Fruit fly (Drosophila melanogaster) whole organism, prepupa: ENCODE data around the gene Arl2.

Source experiments
- Blimp-1 ChIP-seq: fragments of 200-800 bp; sonication (Bioruptor generic); optimal IDR thresholded peaks from 3 replicates; lab custom pipeline; 2017; ENCODE audit warnings: missing biosample characterization, missing genetic modification characterization, mild to moderate bottlenecking, moderate library complexity, missing genetic modification reagents
- CG11902 ChIP-seq: fragments of 200-800 bp; sonication (Bioruptor generic); optimal IDR thresholded peaks from 3 replicates; lab custom pipeline; 2016; ENCODE audit warnings: missing biosample characterization, missing genetic modification characterization
- CG6163 ChIP-seq: fragments of 200-800 bp; sonication (Bioruptor generic); IDR thresholded peaks from 3 replicates; pipeline ENCODE4 v1.3.6; 2022; ENCODE audit warnings: missing biosample characterization, missing genetic modification characterization
- CG6854 ChIP-seq: fragments of 200-800 bp; sonication (Bioruptor generic); optimal IDR thresholded peaks from 2 replicates; lab custom pipeline; 2017; ENCODE audit warnings: missing biosample characterization, mild to moderate bottlenecking, missing genetic modification characterization
- CG8119 ChIP-seq: fragments of 200-800 bp; sonication (Bioruptor generic); IDR thresholded peaks from 3 replicates; pipeline ENCODE4 v1.3.6; 2022; ENCODE audit warnings: missing biosample characterization, missing genetic modification characterization
- Gug ChIP-seq: fragments of 200-800 bp; sonication (Bioruptor generic); IDR thresholded peaks from 2 replicates; pipeline ENCODE4 v1.3.6; 2022; ENCODE audit warnings: missing biosample characterization, missing genetic modification characterization
- Sox102F ChIP-seq: fragments of 200-800 bp; sonication (Bioruptor generic); optimal IDR thresholded peaks from 2 replicates; lab custom pipeline; 2016; ENCODE audit warnings: missing biosample characterization, mild to moderate bottlenecking, missing genetic modification characterization
- esn ChIP-seq: fragments of 200-800 bp; sonication (Bioruptor generic); optimal IDR thresholded peaks from 2 replicates; lab custom pipeline; 2016; ENCODE audit warnings: missing biosample characterization, mild to moderate bottlenecking, missing genetic modification characterization, moderate library complexity
- vri ChIP-seq: fragments of 200-800 bp; sonication (Bioruptor generic); optimal IDR thresholded peaks from 3 replicates; lab custom pipeline; 2016; ENCODE audit warnings: missing biosample characterization, mild to moderate bottlenecking, missing genetic modification characterization

DNA sequence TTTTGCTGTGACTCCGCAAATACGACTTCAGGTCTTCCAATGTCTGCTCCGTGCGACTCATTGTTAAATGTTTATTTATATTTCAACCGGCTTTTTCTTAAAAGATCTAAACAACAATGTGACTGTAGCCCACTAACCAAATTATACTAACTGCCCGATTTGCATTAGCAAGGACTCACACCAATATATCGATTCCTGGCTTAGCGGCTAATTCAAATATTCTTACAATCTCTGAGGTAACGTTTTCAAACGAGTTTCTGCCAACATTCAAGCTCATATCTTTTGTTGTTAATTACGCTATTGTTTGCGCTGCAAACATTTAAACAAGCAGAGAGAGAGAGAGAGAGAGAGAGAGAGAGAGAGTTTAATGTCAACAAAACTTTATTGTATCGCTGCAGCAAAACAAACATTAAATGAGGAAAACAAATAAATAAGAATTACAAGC, 32.4 kb upstream of the Arl2 start, which contains the start of gene tex:
- TF ChIP-seq Blimp-1 (GFP tag; lab: Kevin White, UChicago) (no peak), CG6854 (no peak), CG6163 (no peak), esn (GFP tag; lab: Kevin White, UChicago) (no peak), CG11902 (no peak), CG8119 (GFP tag; lab: Robert Waterston, UW) (no peak), Gug (no peak), vri (GFP tag; lab: Kevin White, UChicago) (no peak), Sox102F (GFP tag; lab: Kevin White, UChicago) (no peak)
